Worm (Caenorhabditis elegans): ENCODE results near the gene srh-154.

The srh-154 gene

DNA sequence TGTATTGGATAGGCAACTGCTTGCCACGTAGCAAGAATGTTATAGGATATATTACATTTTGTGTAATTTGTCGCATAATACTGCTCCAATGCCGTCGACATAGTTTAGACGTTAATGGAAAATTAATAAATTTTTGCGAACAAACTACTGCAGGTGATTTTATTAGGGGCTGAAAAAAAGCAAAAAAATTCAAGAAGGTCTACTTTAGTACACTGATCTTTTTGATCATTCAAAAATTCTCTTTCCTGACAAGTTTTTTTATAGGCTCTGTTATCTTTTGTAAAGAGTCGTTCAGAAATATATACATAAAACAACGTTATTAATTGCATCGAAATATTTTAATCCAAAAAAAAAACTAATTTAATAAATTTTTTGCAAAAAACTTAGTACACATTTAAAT, 45.6 kb downstream of the srh-154 start, which contains the start of gene srh-111:
srh-111 (minus strand) TSS at position 101 of the 400 bp plus-strand sequence.
- TF ChIP-seq nfya-1 (tag; optimal IDR thresholded peaks at IDR 0.05) (no peak), madf-2 (tag; optimal IDR thresholded peaks at IDR 0.05) (no peak), tbx-7 (tag; optimal IDR thresholded peaks at IDR 0.05) (no peak), ceh-14 (tag; optimal IDR thresholded peaks at IDR 0.05) (no peak), sox-4 (tag; optimal IDR thresholded peaks at IDR 0.05) (no peak), ceh-18 (tag; optimal IDR thresholded peaks at IDR 0.05) (no peak), lin-11 (tag; optimal IDR thresholded peaks at IDR 0.05) (no peak), npax-4 (tag; optimal IDR thresholded peaks at IDR 0.05) (no peak), ahr-1 (tag; optimal IDR thresholded peaks at IDR 0.05) (no peak), ceh-31 (tag; optimal IDR thresholded peaks at IDR 0.05) (no peak), pax-1 (tag; optimal IDR thresholded peaks at IDR 0.05) (no peak), syd-9 (tag; optimal IDR thresholded peaks at IDR 0.05) (no peak), odd-2 (tag; optimal IDR thresholded peaks at IDR 0.05) (no peak), ceh-2 (tag; optimal IDR thresholded peaks at IDR 0.05) (no peak)

- TF ChIP-seq fax-1 (tag; optimal IDR thresholded peaks at IDR 0.05) = no peak
- TF ChIP-seq K02D7.2 (tag; optimal IDR thresholded peaks at IDR 0.05) = no peak
- no peak for TF ChIP-seq che-1 (tag; optimal IDR thresholded peaks at IDR 0.05)
- TF ChIP-seq syd-9 (tag; optimal IDR thresholded peaks at IDR 0.05) = no peak
- no peak for TF ChIP-seq ceh-24 (tag; optimal IDR thresholded peaks at IDR 0.05)
- TF ChIP-seq pax-1 (tag; optimal IDR thresholded peaks at IDR 0.05) = no peak
- TF ChIP-seq unc-3 (GFP tag; conservative IDR thresholded peaks at IDR 0.05) = no peak
- TF ChIP-seq unc-3 (tag; optimal IDR thresholded peaks at IDR 0.05) = no peak
- TF ChIP-seq dve-1 (tag; optimal IDR thresholded peaks at IDR 0.05) = no peak
- no peak for TF ChIP-seq nhr-232 (tag; optimal IDR thresholded peaks at IDR 0.05)
- no peak for TF ChIP-seq ref-2 (tag; optimal IDR thresholded peaks at IDR 0.05)
Measured at ce11 chrV:17486034-17486433, 46.5 kb downstream of the srh-154 start, which contains the start of gene scl-24. Gene scl-24 (plus strand): TSS chrV:17486334.

Data from whole organism, late embryonic.